Worm (Caenorhabditis elegans) whole organism, young adult: ENCODE measurements around the gene sra-11.

Experiments used
- B0261.1 ChIP-seq: sonication (generic microtip); optimal IDR thresholded peaks from 2 replicates; lab custom pipeline; 2016; ENCODE audit warnings: mild to moderate bottlenecking, missing genetic modification characterization, moderate library complexity, missing compliant biosample characterization
- F33H1.4 ChIP-seq: fragments of 200-800 bp; sonication (Bioruptor generic); IDR thresholded peaks from 2 replicates; pipeline ENCODE4 v1.3.6; 2022; ENCODE audit warnings: missing genetic modification reagents, missing genetic modification characterization, missing compliant biosample characterization
- F49E8.2 ChIP-seq: sonication (generic microtip); optimal IDR thresholded peaks from 3 replicates; lab custom pipeline; 2017; ENCODE audit warnings: missing genetic modification characterization, mild to moderate bottlenecking, missing compliant biosample characterization, antibody characterized with exemption, moderate library complexity; ENCODE audit not compliant: insufficient read depth
- F55B11.4 ChIP-seq: sonication (generic microtip); optimal IDR thresholded peaks from 2 replicates; lab custom pipeline; 2016; ENCODE audit warnings: missing compliant biosample characterization, missing genetic modification characterization, borderline replicate concordance; ENCODE audit not compliant: insufficient read depth
- Y67H2A.10 ChIP-seq: fragments of 200-800 bp; sonication (Bioruptor generic); conservative IDR thresholded peaks from 2 replicates; pipeline ENCODE4 v1.3.6; 2022; ENCODE audit warnings: missing genetic modification reagents, missing genetic modification characterization, missing compliant biosample characterization
- Y95B8A.8 ChIP-seq: fragments of 200-800 bp; sonication (Bioruptor generic); IDR thresholded peaks from 2 replicates; pipeline ENCODE4 v1.3.6; 2022; ENCODE audit warnings: missing genetic modification reagents, missing genetic modification characterization, missing compliant biosample characterization
- akir-1 ChIP-seq: fragments of 200-800 bp; sonication (Bioruptor generic); optimal IDR thresholded peaks from 2 replicates; lab custom pipeline; 2018; ENCODE audit warnings: mild to moderate bottlenecking, missing genetic modification characterization, moderate library complexity, missing compliant biosample characterization
- aptf-2 ChIP-seq: fragments of 200-800 bp; sonication (Bioruptor generic); conservative IDR thresholded peaks from 2 replicates; pipeline ENCODE4 v1.3.6; 2022; ENCODE audit warnings: missing genetic modification reagents, missing genetic modification characterization, missing compliant biosample characterization
- bed-1 ChIP-seq: fragments of 200-800 bp; sonication (Bioruptor generic); IDR thresholded peaks from 2 replicates; pipeline ENCODE4 v1.3.6; 2022; ENCODE audit warnings: missing genetic modification reagents, missing genetic modification characterization, missing compliant biosample characterization
- bed-2 ChIP-seq: fragments of 200-800 bp; sonication (Bioruptor generic); IDR thresholded peaks from 2 replicates; pipeline ENCODE4 v1.3.6; 2022; ENCODE audit warnings: missing genetic modification reagents, missing genetic modification characterization, missing compliant biosample characterization
- ceh-100 ChIP-seq: fragments of 200-800 bp; sonication (Bioruptor generic); IDR thresholded peaks from 2 replicates; pipeline ENCODE4 v1.3.6; 2022; ENCODE audit warnings: missing genetic modification reagents, missing genetic modification characterization, missing compliant biosample characterization
- ceh-27 ChIP-seq: fragments of 200-800 bp; sonication (Bioruptor generic); optimal IDR thresholded peaks from 2 replicates; lab custom pipeline; 2018; ENCODE audit warnings: mild to moderate bottlenecking, missing genetic modification characterization, moderate library complexity, missing compliant biosample characterization
- ceh-40 ChIP-seq: fragments of 200-800 bp; sonication (Bioruptor generic); IDR thresholded peaks from 2 replicates; pipeline ENCODE4 v1.3.6; 2022; ENCODE audit warnings: missing genetic modification characterization, missing compliant biosample characterization
- ceh-58 ChIP-seq: fragments of 200-800 bp; sonication (Bioruptor generic); IDR thresholded peaks from 2 replicates; pipeline ENCODE4 v1.3.6; 2022; ENCODE audit warnings: missing genetic modification characterization, missing compliant biosample characterization
- dpl-1 ChIP-seq: fragments of 150-350 bp; optimal IDR thresholded peaks from 2 replicates; lab custom pipeline; 2014; ENCODE audit warnings: missing biosample characterization, missing genetic modification reagents, missing genetic modification characterization
- fkh-3 ChIP-seq: sonication (generic microtip); optimal IDR thresholded peaks from 2 replicates; lab custom pipeline; 2016; ENCODE audit warnings: mild to moderate bottlenecking, missing genetic modification characterization, missing compliant biosample characterization
- hmg-1.2 ChIP-seq: fragments of 200-800 bp; sonication (Bioruptor generic); IDR thresholded peaks from 2 replicates; pipeline ENCODE4 v1.3.6; 2022; ENCODE audit warnings: missing genetic modification reagents, missing genetic modification characterization, missing compliant biosample characterization
- hsf-1 ChIP-seq: fragments of 200-800 bp; sonication (Bioruptor generic); IDR thresholded peaks from 2 replicates; pipeline ENCODE4 v1.3.6; 2022; ENCODE audit warnings: missing genetic modification reagents, missing genetic modification characterization, missing compliant biosample characterization
- let-607 ChIP-seq, 2 experiments: fragments of 200-800 bp in 1 of 2; sonication (Bioruptor generic) in 1 of 2; sonication (generic microtip) in 1 of 2; optimal IDR thresholded peaks; 2 replicates each; lab custom pipeline; 2016 to 2018; ENCODE audit warnings: mild to moderate bottlenecking in 2 of 2, missing compliant biosample characterization in 2 of 2, missing genetic modification characterization in 2 of 2, moderate library complexity in 2 of 2, missing genotype in 1 of 2
- lir-1 ChIP-seq: fragments of 200-800 bp; sonication (Bioruptor generic); conservative IDR thresholded peaks from 2 replicates; pipeline ENCODE4 v1.3.6; 2022; ENCODE audit warnings: missing genetic modification reagents, missing genetic modification characterization, missing compliant biosample characterization
- lsl-1 ChIP-seq: fragments of 200-800 bp; sonication (Bioruptor generic); optimal IDR thresholded peaks from 2 replicates; lab custom pipeline; 2018; ENCODE audit warnings: mild to moderate bottlenecking, missing genetic modification characterization, moderate library complexity, missing compliant biosample characterization
- madf-6 ChIP-seq: fragments of 200-800 bp; sonication (Bioruptor generic); IDR thresholded peaks from 2 replicates; pipeline ENCODE4 v1.3.6; 2022; ENCODE audit warnings: missing genetic modification reagents, missing genetic modification characterization, missing compliant biosample characterization
- madf-8 ChIP-seq: fragments of 200-800 bp; sonication (Bioruptor generic); conservative IDR thresholded peaks from 2 replicates; pipeline ENCODE4 v1.3.6; 2022; ENCODE audit warnings: missing genetic modification reagents, missing genetic modification characterization, missing compliant biosample characterization
- nhr-120 ChIP-seq: fragments of 200-800 bp; sonication (Bioruptor generic); IDR thresholded peaks from 2 replicates; pipeline ENCODE4 v1.3.6; 2022; ENCODE audit warnings: missing genetic modification characterization, missing compliant biosample characterization
- nhr-179 ChIP-seq: sonication (generic microtip); optimal IDR thresholded peaks from 2 replicates; lab custom pipeline; 2016; ENCODE audit warnings: mild to moderate bottlenecking, missing genetic modification characterization, missing compliant biosample characterization
- nhr-80 ChIP-seq: sonication (generic microtip); optimal IDR thresholded peaks from 2 replicates; lab custom pipeline; 2016; ENCODE audit warnings: missing genetic modification characterization, missing compliant biosample characterization
- snpc-1.1 ChIP-seq: sonication (generic microtip); optimal IDR thresholded peaks from 2 replicates; lab custom pipeline; 2017; ENCODE audit warnings: missing genetic modification characterization, mild to moderate bottlenecking, missing compliant biosample characterization, antibody characterized with exemption, moderate library complexity, missing genotype, missing genetic modification reagents; ENCODE audit not compliant: insufficient read depth
- sptf-2 ChIP-seq: fragments of 200-800 bp; sonication (Bioruptor generic); optimal IDR thresholded peaks from 2 replicates; lab custom pipeline; 2018; ENCODE audit warnings: mild to moderate bottlenecking, missing genetic modification characterization, missing compliant biosample characterization
- zfh-2 ChIP-seq: fragments of 200-800 bp; sonication (Bioruptor generic); conservative IDR thresholded peaks from 2 replicates; pipeline ENCODE4 v1.3.6; 2022; ENCODE audit warnings: missing genetic modification reagents, missing genetic modification characterization, missing compliant biosample characterization
- ztf-3 ChIP-seq: fragments of 200-800 bp; sonication (Bioruptor generic); optimal IDR thresholded peaks from 2 replicates; lab custom pipeline; 2018; ENCODE audit warnings: mild to moderate bottlenecking, missing genetic modification characterization, missing compliant biosample characterization

Gene sra-11

ce11 chrII:10910219-10910618 is at the start of gene sra-11:
Gene sra-11, minus strand, starts transcription at chrII:10910319.
- no peak for TF ChIP-seq lir-1
- no peak for TF ChIP-seq fkh-3 (tag; lab: Kevin White, UChicago)

- TF ChIP-seq sptf-2 (GFP tag; lab: Kevin White, UChicago) (no peak), let-607 (tag; optimal IDR thresholded peaks at IDR 0.05; lab: Kevin White, UChicago) (no peak), Y67H2A.10 (GFP tag; lab: Robert Waterston, UW) (no peak), bed-2 (GFP tag; lab: Robert Waterston, UW) (no peak), dpl-1 (GFP tag; lab: Kevin White, UChicago) (no peak), madf-8 (GFP tag; lab: Robert Waterston, UW) (no peak), ceh-40 (no peak), ztf-3 (GFP tag; lab: Kevin White, UChicago) (no peak), snpc-1.1 (tag; lab: Kevin White, UChicago) (no peak), F55B11.4 (tag; lab: Kevin White, UChicago) (no peak)
Observed at ce11 chrII:10959676-10960075, 49.6 kb upstream of the sra-11 start.

- no peak for TF ChIP-seq bed-1 (GFP tag; lab: Robert Waterston, UW)
- TF ChIP-seq hmg-1.2 (GFP tag; lab: Robert Waterston, UW) = no peak
- no peak for TF ChIP-seq lsl-1 (GFP tag; lab: Kevin White, UChicago)
- no peak for TF ChIP-seq nhr-179 (tag; lab: Kevin White, UChicago)
- no peak for TF ChIP-seq Y95B8A.8 (GFP tag; lab: Robert Waterston, UW)
- no peak for TF ChIP-seq hsf-1 (GFP tag; lab: Robert Waterston, UW)
- TF ChIP-seq bed-2 (GFP tag; lab: Robert Waterston, UW) = no peak
- no peak for TF ChIP-seq zfh-2 (GFP tag; lab: Robert Waterston, UW)
- no peak for TF ChIP-seq F49E8.2 (tag; lab: Kevin White, UChicago)
- TF ChIP-seq aptf-2 (GFP tag; lab: Robert Waterston, UW) = no peak
- no peak for TF ChIP-seq ceh-58 (GFP tag; lab: Robert Waterston, UW)
- no peak for TF ChIP-seq ceh-27 (GFP tag; lab: Kevin White, UChicago)
- no peak for TF ChIP-seq nhr-80
- TF ChIP-seq snpc-1.1 (tag; lab: Kevin White, UChicago) = no peak
- TF ChIP-seq akir-1 (GFP tag; lab: Kevin White, UChicago) = no peak
Observed at ce11 chrII:10959138-10959537, 49.0 kb upstream of the sra-11 start.

DNA sequence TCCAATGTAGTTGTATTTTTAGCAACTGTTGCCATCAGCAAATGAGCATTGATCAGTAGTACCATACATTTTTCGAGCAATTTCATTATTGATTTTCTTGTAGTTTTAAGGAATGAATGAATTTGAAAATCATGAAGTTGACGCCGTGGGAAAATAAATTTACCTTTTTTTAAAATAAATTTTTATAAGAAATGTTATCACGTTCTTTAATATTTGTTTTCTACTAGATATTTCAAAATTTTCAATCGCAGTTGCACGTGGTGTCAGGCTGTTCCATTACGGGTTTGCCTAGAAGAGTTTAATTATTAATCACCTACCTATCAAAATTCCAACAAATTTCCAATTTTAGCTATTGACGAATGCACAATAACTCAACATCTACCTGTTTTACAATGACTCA is 46.7 kb upstream of the sra-11 start, which contains the start of gene R03D7.8:
Gene R03D7.8 (minus strand): TSS at position 101 of the 400 bp plus-strand sequence.
- TF ChIP-seq snpc-1.1 (tag; lab: Kevin White, UChicago) (no peak), lir-1 (no peak)

- TF ChIP-seq ceh-100 (no peak), madf-6 (GFP tag; lab: Robert Waterston, UW) (no peak)
Observed at ce11 chrII:10955114-10955513, 45.0 kb upstream of the sra-11 start.

- TF ChIP-seq B0261.1 (tag; lab: Kevin White, UChicago) (no peak), lsl-1 (GFP tag; lab: Kevin White, UChicago) (peak; percentile 66), nhr-120 (GFP tag; lab: Robert Waterston, UW) (no peak), ceh-58 (GFP tag; lab: Robert Waterston, UW) (no peak), F33H1.4 (GFP tag; lab: Robert Waterston, UW) (0 out of 2 replicates have a peak, but pooled peaks have one; percentile 24)
- TF ChIP-seq, all 124 proteins: peak for 2
Observed at ce11 chrII:10953065-10953464, 42.9 kb upstream of the sra-11 start, which contains the start of gene nos-1. Gene nos-1, minus strand, starts transcription at chrII:10953165.
